Worm (Caenorhabditis elegans) whole organism, L3 larva: Measurements from ENCODE around the gene haf-7.

Source experiments
- R02D3.7 ChIP-seq: fragments of 150-350 bp; optimal IDR thresholded peaks from 2 replicates; lab custom pipeline; 2014; ENCODE audit warnings: missing biosample characterization, missing genetic modification characterization
- ZK546.5 ChIP-seq: sonication (generic microtip); optimal IDR thresholded peaks from 2 replicates; lab custom pipeline; 2017; ENCODE audit warnings: missing biosample characterization, missing genetic modification characterization
- aly-2 ChIP-seq: fragments of 150-350 bp; optimal IDR thresholded peaks from 2 replicates; lab custom pipeline; 2014; ENCODE audit warnings: missing biosample characterization, missing genetic modification characterization
- ama-1 ChIP-seq: fragments of 150-350 bp; optimal IDR thresholded peaks from 2 replicates; lab custom pipeline; 2018
- ceh-16 ChIP-seq: sonication (generic microtip); optimal IDR thresholded peaks from 2 replicates; lab custom pipeline; 2017; ENCODE audit warnings: missing biosample characterization, missing genetic modification characterization
- ceh-28 ChIP-seq: fragments of 150-350 bp; optimal IDR thresholded peaks from 2 replicates; lab custom pipeline; 2014; ENCODE audit warnings: missing biosample characterization, missing genetic modification reagents, missing genetic modification characterization
- ceh-9 ChIP-seq: sonication (generic microtip); optimal IDR thresholded peaks from 2 replicates; lab custom pipeline; 2018; ENCODE audit warnings: missing biosample characterization, missing genetic modification characterization
- elt-1 ChIP-seq: fragments of 150-350 bp; optimal IDR thresholded peaks from 2 replicates; lab custom pipeline; 2014; ENCODE audit warnings: missing biosample characterization, missing genetic modification characterization
- elt-3 ChIP-seq, 3 experiments: fragments of 150-350 bp in 1 of 3; sonication (generic microtip) in 2 of 3; optimal IDR thresholded peaks; 2 replicates in 2 of 3; 4 replicates in 1 of 3; lab custom pipeline; 2014 to 2017; ENCODE audit warnings: missing biosample characterization in 3 of 3, missing genetic modification characterization in 3 of 3
- fkh-2 ChIP-seq: fragments of 150-350 bp; optimal IDR thresholded peaks from 2 replicates; lab custom pipeline; 2014; ENCODE audit warnings: missing biosample characterization, missing genetic modification reagents, missing genetic modification characterization
- hmg-11 ChIP-seq: sonication (generic microtip); optimal IDR thresholded peaks from 2 replicates; lab custom pipeline; 2016; ENCODE audit warnings: missing genetic modification characterization, missing compliant biosample characterization
- lin-15B ChIP-seq: fragments of 150-350 bp; optimal IDR thresholded peaks from 2 replicates; lab custom pipeline; 2014; ENCODE audit warnings: missing biosample characterization, missing genetic modification characterization
- lin-39 ChIP-seq: fragments of 150-350 bp; optimal IDR thresholded peaks from 2 replicates; lab custom pipeline; 2018; ENCODE audit warnings: missing biosample characterization, missing genetic modification reagents, missing genetic modification characterization
- mml-1 ChIP-seq: fragments of 150-350 bp; sonication (generic microtip); optimal IDR thresholded peaks from 3 replicates; lab custom pipeline; 2014; ENCODE audit warnings: missing biosample characterization, missing genetic modification characterization
- nhr-11 ChIP-seq: fragments of 150-350 bp; optimal IDR thresholded peaks from 2 replicates; lab custom pipeline; 2014; ENCODE audit warnings: missing biosample characterization, missing genetic modification characterization
- nhr-23 ChIP-seq: fragments of 150-350 bp; optimal IDR thresholded peaks from 2 replicates; lab custom pipeline; 2014; ENCODE audit warnings: missing biosample characterization, missing genetic modification reagents, missing genetic modification characterization
- nhr-237 ChIP-seq: fragments of 150-350 bp; optimal IDR thresholded peaks from 2 replicates; lab custom pipeline; 2014; ENCODE audit warnings: missing biosample characterization, missing genetic modification characterization
- nhr-25 ChIP-seq: sonication (generic microtip); optimal IDR thresholded peaks from 2 replicates; lab custom pipeline; 2017; ENCODE audit warnings: missing biosample characterization, missing genetic modification characterization
- nhr-28 ChIP-seq: fragments of 150-350 bp; optimal IDR thresholded peaks from 2 replicates; lab custom pipeline; 2014; ENCODE audit warnings: missing biosample characterization, missing genetic modification characterization
- nhr-43 ChIP-seq: sonication (generic microtip); optimal IDR thresholded peaks from 2 replicates; lab custom pipeline; 2016; ENCODE audit warnings: mild to moderate bottlenecking, missing genetic modification characterization, missing compliant biosample characterization; ENCODE audit not compliant: poor library complexity, severe bottlenecking
- nhr-67 ChIP-seq: fragments of 150-350 bp; optimal IDR thresholded peaks from 2 replicates; lab custom pipeline; 2014; ENCODE audit warnings: missing biosample characterization, missing genetic modification characterization
- nhr-76 ChIP-seq: fragments of 150-350 bp; sonication (generic microtip); optimal IDR thresholded peaks from 5 replicates; lab custom pipeline; 2014; ENCODE audit warnings: missing biosample characterization, missing genetic modification characterization
- nhr-77 ChIP-seq: fragments of 150-350 bp; optimal IDR thresholded peaks from 2 replicates; lab custom pipeline; 2014; ENCODE audit warnings: missing biosample characterization, missing genetic modification characterization
- pha-4 ChIP-seq: fragments of 150-350 bp; optimal IDR thresholded peaks from 2 replicates; lab custom pipeline; 2014; ENCODE audit warnings: missing biosample characterization, missing genetic modification reagents, missing genetic modification characterization
- pqm-1 ChIP-seq: fragments of 150-350 bp; optimal IDR thresholded peaks from 2 replicates; lab custom pipeline; 2017; ENCODE audit warnings: missing biosample characterization, missing genetic modification characterization, inconsistent platforms
- sea-2 ChIP-seq: fragments of 150-350 bp; sonication (generic microtip); optimal IDR thresholded peaks from 4 replicates; lab custom pipeline; 2014; ENCODE audit warnings: missing biosample characterization, missing genetic modification reagents, missing genetic modification characterization
- snpc-4 ChIP-seq: fragments of 150-350 bp; optimal IDR thresholded peaks from 2 replicates; lab custom pipeline; 2014; ENCODE audit warnings: missing biosample characterization, missing genetic modification characterization
- tbx-2 ChIP-seq: sonication (generic microtip); optimal IDR thresholded peaks from 2 replicates; lab custom pipeline; 2016; ENCODE audit warnings: mild to moderate bottlenecking, missing genetic modification characterization, missing compliant biosample characterization
- unc-62 ChIP-seq: fragments of 150-350 bp; sonication (generic microtip); optimal IDR thresholded peaks from 4 replicates; lab custom pipeline; 2014; ENCODE audit warnings: missing biosample characterization, missing genetic modification reagents, missing genetic modification characterization
- zag-1 ChIP-seq: fragments of 150-350 bp; optimal IDR thresholded peaks from 2 replicates; lab custom pipeline; 2014; ENCODE audit warnings: missing biosample characterization, missing genetic modification characterization
- ztf-11 ChIP-seq: fragments of 150-350 bp; optimal IDR thresholded peaks from 2 replicates; lab custom pipeline; 2014; ENCODE audit warnings: missing biosample characterization, missing genetic modification characterization
- ztf-4 ChIP-seq: fragments of 150-350 bp; optimal IDR thresholded peaks from 2 replicates; lab custom pipeline; 2014; ENCODE audit warnings: missing biosample characterization, missing genetic modification characterization

haf-7 gene

DNA sequence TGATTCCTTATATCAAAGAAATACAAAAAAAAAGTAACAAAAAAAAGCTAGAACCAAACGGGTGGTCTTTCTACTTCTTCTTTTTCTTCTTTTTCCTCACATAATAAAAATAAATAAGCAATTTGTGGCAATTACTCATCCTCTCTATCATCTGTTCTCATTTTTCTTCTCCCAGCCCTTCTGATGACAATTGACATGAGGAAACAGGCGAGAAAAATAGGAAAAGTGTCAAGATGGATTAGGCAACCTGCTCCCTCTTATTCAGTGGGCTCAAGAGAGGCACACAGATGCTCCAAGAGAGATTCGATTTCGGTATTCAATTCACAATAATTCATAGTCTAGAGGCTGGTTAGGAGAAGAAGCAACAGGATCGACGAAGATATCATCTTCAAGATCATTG, 17.7 kb downstream of the haf-7 start:
- TF ChIP-seq elt-3 (tag; optimal IDR thresholded peaks at IDR 0.05; lab: Kevin White, UChicago): no peak
- no peak for TF ChIP-seq ZK546.5 (tag; lab: Kevin White, UChicago)
- no peak for TF ChIP-seq fkh-2
- no peak for TF ChIP-seq aly-2 (tag; lab: Kevin White, UChicago)
- no peak for TF ChIP-seq ceh-28 (tag; lab: Kevin White, UChicago)
- TF ChIP-seq nhr-67 (tag; lab: Kevin White, UChicago): no peak
- no peak for TF ChIP-seq nhr-76 (tag; lab: Kevin White, UChicago)
- TF ChIP-seq nhr-77 (tag; lab: Kevin White, UChicago): no peak
- TF ChIP-seq sea-2 (GFP tag; lab: Kevin White, UChicago): no peak
- TF ChIP-seq ama-1 (lab: Kevin White, UChicago): no peak
- no peak for TF ChIP-seq lin-39 (tag; lab: Kevin White, UChicago)

DNA sequence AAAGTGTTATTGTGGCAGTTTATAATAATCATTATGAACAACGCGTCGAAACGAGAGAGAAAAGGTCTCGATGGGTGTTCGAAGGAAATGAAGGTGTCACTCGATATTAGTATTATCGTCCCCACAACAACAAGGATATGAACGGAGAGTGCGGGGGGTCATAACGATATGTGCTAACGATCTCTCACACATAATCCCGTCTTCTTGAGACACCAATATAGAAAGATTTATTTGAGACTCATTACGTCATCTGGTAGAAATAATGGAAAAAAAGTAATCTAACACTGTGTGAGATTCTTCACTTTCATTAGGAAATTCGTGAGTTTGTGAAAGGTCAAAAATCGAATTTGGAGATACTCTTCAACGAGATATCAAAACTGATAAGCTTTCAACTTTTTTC, 18.6 kb downstream of the haf-7 start:
- no peak for TF ChIP-seq lin-39 (tag; lab: Kevin White, UChicago)
- TF ChIP-seq sea-2 (GFP tag; lab: Kevin White, UChicago): no peak
- no peak for TF ChIP-seq nhr-237
- TF ChIP-seq ceh-9: no peak
- TF ChIP-seq lin-15B (tag; lab: Kevin White, UChicago): no peak
- TF ChIP-seq ZK546.5 (tag; lab: Kevin White, UChicago): no peak
- no peak for TF ChIP-seq nhr-43 (tag; lab: Kevin White, UChicago)
- no peak for TF ChIP-seq nhr-25 (tag; lab: Kevin White, UChicago)
- TF ChIP-seq pqm-1 (tag; lab: Kevin White, UChicago): no peak
- no peak for TF ChIP-seq ceh-28 (tag; lab: Kevin White, UChicago)
- TF ChIP-seq ztf-4 (tag; lab: Kevin White, UChicago): no peak
- no peak for TF ChIP-seq hmg-11 (tag; lab: Kevin White, UChicago)
- no peak for TF ChIP-seq nhr-23
- no peak for TF ChIP-seq nhr-28 (tag; lab: Kevin White, UChicago)
- TF ChIP-seq ceh-16 (tag; lab: Kevin White, UChicago): no peak
- TF ChIP-seq zag-1: no peak
- TF ChIP-seq nhr-76 (tag; lab: Kevin White, UChicago): no peak
- TF ChIP-seq nhr-11 (tag; lab: Kevin White, UChicago): no peak
- TF ChIP-seq mml-1 (tag; lab: Kevin White, UChicago): no peak

DNA sequence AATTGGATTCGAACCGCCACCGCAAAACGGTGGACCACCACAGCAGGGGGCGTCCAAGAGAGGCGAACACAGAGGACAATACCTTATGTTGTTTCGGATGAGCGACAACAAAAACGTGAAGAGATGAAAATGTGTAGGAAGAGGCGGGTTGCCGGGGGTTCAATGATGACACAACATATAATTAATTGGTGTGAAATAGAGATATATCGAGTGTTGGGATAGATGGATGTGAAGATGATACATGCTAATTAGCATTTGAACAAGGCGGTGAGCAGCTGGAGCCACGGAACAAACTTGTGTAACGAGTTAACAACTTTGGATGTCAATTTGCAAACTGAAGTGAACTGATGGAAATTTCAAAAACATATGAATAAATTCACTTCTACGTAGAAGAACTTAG, 19.3 kb downstream of the haf-7 start:
- no peak for TF ChIP-seq pha-4 (tag; lab: Kevin White, UChicago)
- TF ChIP-seq ceh-9: no peak
- no peak for TF ChIP-seq unc-62 (GFP tag; lab: Kevin White, UChicago)

DNA sequence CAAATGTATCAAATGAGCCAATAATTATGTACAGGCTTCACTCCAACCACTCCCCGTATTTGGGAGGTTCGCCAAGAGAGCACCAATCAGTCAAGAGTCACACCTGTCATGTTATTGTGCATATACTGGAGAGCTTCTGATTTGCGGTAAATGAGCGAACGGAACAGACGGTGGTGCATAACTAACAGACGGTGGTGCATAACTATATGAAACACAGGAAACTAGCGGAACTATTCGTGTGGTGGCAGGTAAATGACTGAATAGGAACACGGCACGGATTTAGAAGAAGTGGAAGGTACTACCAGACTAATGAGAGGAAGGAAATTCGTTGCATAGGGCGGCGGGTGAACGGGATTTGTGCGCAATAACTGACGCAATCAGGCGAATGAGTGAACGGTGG, 20.0 kb downstream of the haf-7 start:
- TF ChIP-seq elt-3 (tag; optimal IDR thresholded peaks at IDR 0.05; lab: Kevin White, UChicago) (no peak), nhr-76 (tag; lab: Kevin White, UChicago) (no peak), ceh-28 (tag; lab: Kevin White, UChicago) (no peak), ztf-11 (no peak)

DNA sequence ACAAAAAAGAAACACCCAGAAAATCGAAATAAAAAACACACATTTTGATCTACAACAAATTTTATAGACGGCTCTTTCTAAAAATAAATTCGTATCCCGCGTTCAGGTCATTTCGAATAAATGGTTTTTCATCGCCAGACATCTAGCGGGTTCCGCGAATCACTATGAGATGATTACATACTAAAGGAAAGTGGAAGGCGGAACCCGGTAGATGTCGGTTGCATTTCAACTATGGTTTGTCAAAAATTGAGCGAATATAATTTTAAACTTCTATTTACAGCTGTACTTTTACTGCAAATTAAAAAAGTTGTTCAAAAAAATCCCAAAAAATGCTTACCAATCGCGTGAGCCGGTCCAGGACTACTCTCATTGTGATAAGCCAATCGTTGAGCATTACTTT, 24.8 kb downstream of the haf-7 start:
- no peak for TF ChIP-seq R02D3.7 (tag; lab: Kevin White, UChicago)
- TF ChIP-seq nhr-237: no peak
- TF ChIP-seq elt-3 (tag; optimal IDR thresholded peaks at IDR 0.05; lab: Kevin White, UChicago): no peak
- no peak for TF ChIP-seq snpc-4 (tag; lab: Kevin White, UChicago)
- TF ChIP-seq aly-2 (tag; lab: Kevin White, UChicago): no peak
- TF ChIP-seq pqm-1 (tag; lab: Kevin White, UChicago): no peak
- no peak for TF ChIP-seq nhr-76 (tag; lab: Kevin White, UChicago)
- TF ChIP-seq ceh-28 (tag; lab: Kevin White, UChicago): no peak
- TF ChIP-seq nhr-77 (tag; lab: Kevin White, UChicago): no peak
- no peak for TF ChIP-seq ceh-9
- TF ChIP-seq tbx-2: no peak
- no peak for TF ChIP-seq elt-1

DNA sequence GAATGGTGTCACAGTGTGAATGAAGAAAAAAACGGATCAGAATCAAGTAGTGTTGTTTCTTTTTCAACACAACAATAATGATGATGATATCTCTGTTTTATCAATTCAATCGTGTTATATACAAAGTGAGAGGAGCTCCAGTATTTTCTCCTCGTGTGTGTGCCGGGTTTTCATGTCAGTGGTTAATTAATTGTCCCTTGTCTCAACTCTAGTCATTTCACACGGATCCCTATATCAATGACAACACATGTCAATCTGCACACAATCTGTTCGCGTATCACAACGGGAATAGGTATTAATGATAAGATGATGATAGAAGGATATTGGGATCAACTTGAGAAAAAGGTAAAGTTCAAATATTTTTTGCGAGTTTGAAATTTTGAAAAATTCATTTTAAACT, 27.3 kb downstream of the haf-7 start:
- TF ChIP-seq lin-39 (tag; lab: Kevin White, UChicago) (peak; percentile 45), lin-15B (tag; lab: Kevin White, UChicago) (no peak), nhr-11 (tag; lab: Kevin White, UChicago) (peak; percentile 24), nhr-25 (tag; lab: Kevin White, UChicago) (no peak)
